Fruit fly (Drosophila melanogaster) whole organism, adult: ENCODE measurements around the gene CG11842.

Experiments used
- CG7101 ChIP-seq: fragments of 200-800 bp; sonication (Bioruptor generic); optimal IDR thresholded peaks from 2 replicates; lab custom pipeline; 2018; ENCODE audit warnings: missing biosample characterization, mild to moderate bottlenecking, missing genetic modification characterization, moderate library complexity
- Hr96 ChIP-seq: fragments of 200-800 bp; sonication (Bioruptor generic); optimal IDR thresholded peaks from 2 replicates; lab custom pipeline; 2016; ENCODE audit warnings: missing biosample characterization, missing genetic modification characterization
- kay ChIP-seq: fragments of 200-800 bp; sonication (Bioruptor generic); peaks from one replicate; lab custom pipeline; 2016; ENCODE audit warnings: missing biosample characterization, missing genetic modification characterization, borderline replicate concordance
- tj ChIP-seq: fragments of 200-800 bp; sonication (Bioruptor generic); optimal IDR thresholded peaks from 3 replicates; lab custom pipeline; 2017; ENCODE audit warnings: missing biosample characterization, mild to moderate bottlenecking, missing genetic modification characterization, moderate library complexity

- no peak for TF ChIP-seq kay (GFP tag; lab: Kevin White, UChicago)
- no peak for TF ChIP-seq CG7101
- TF ChIP-seq Hr96 (GFP tag; lab: Kevin White, UChicago): no peak
- TF ChIP-seq tj (GFP tag; lab: Kevin White, UChicago): no peak
Observed at dm6 chr3R:29098022-29098421, 45.5 kb downstream of the CG11842 start.
